Fruit fly (Drosophila melanogaster) whole organism, embryonic: Measurements from ENCODE around the gene CG43750.

Experiments
- Aef1 ChIP-seq: fragments of 200-800 bp; sonication (Bioruptor generic); IDR thresholded peaks from 3 replicates; pipeline ENCODE4 v1.3.6; 2022; ENCODE audit warnings: missing biosample characterization, missing genetic modification characterization
- Atf3 ChIP-seq: fragments of 200-800 bp; sonication (Bioruptor generic); optimal IDR thresholded peaks from 3 replicates; lab custom pipeline; 2016; ENCODE audit warnings: missing biosample characterization, missing genetic modification characterization
- CG11093 ChIP-seq: fragments of 200-800 bp; sonication (Bioruptor generic); IDR thresholded peaks from 3 replicates; pipeline ENCODE4 v1.3.6; 2022; ENCODE audit warnings: missing biosample characterization, missing genetic modification characterization
- CG11456 ChIP-seq: fragments of 200-800 bp; sonication (Bioruptor generic); IDR thresholded peaks from 3 replicates; pipeline ENCODE4 v1.3.6; 2022; ENCODE audit warnings: missing biosample characterization, missing genetic modification characterization
- CG12155 ChIP-seq: fragments of 200-800 bp; sonication (Bioruptor generic); optimal IDR thresholded peaks from 3 replicates; lab custom pipeline; 2016; ENCODE audit warnings: missing biosample characterization, missing genetic modification characterization
- CG12391 ChIP-seq: fragments of 200-800 bp; sonication (Bioruptor generic); optimal IDR thresholded peaks from 3 replicates; lab custom pipeline; 2018; ENCODE audit warnings: missing biosample characterization, mild to moderate bottlenecking, missing genetic modification characterization, moderate library complexity
- CG14965 ChIP-seq: fragments of 200-800 bp; sonication (Bioruptor generic); optimal IDR thresholded peaks from 2 replicates; lab custom pipeline; 2016; ENCODE audit warnings: missing biosample characterization, missing genetic modification characterization, borderline replicate concordance
- CG15073 ChIP-seq: fragments of 200-800 bp; sonication (Bioruptor generic); optimal IDR thresholded peaks from 2 replicates; lab custom pipeline; 2016; ENCODE audit warnings: missing biosample characterization, missing genetic modification characterization
- CG15269 ChIP-seq: fragments of 200-800 bp; sonication (Bioruptor generic); optimal IDR thresholded peaks from 2 replicates; lab custom pipeline; 2018; ENCODE audit warnings: missing biosample characterization, mild to moderate bottlenecking, missing genetic modification characterization, moderate library complexity
- CG17912 ChIP-seq: fragments of 200-800 bp; sonication (Bioruptor generic); optimal IDR thresholded peaks from 2 replicates; lab custom pipeline; 2018; ENCODE audit warnings: missing biosample characterization, mild to moderate bottlenecking, missing genetic modification characterization
- CG18011 ChIP-seq: fragments of 200-800 bp; sonication (Bioruptor generic); optimal IDR thresholded peaks from 2 replicates; lab custom pipeline; 2017; ENCODE audit warnings: missing biosample characterization, missing genetic modification characterization, mild to moderate bottlenecking, moderate library complexity, missing genotype
- CG32772 ChIP-seq: fragments of 200-800 bp; sonication (Bioruptor generic); IDR thresholded peaks from 2 replicates; pipeline ENCODE4 v1.3.6; 2022; ENCODE audit warnings: missing biosample characterization, missing genetic modification characterization
- CG33213 ChIP-seq: fragments of 200-800 bp; sonication (Bioruptor generic); optimal IDR thresholded peaks from 3 replicates; lab custom pipeline; 2016; ENCODE audit warnings: missing biosample characterization, missing genetic modification characterization
- CG4360 ChIP-seq: fragments of 200-800 bp; sonication (Bioruptor generic); IDR thresholded peaks from 2 replicates; pipeline ENCODE4 v1.3.6; 2022; ENCODE audit warnings: missing biosample characterization, missing genetic modification characterization
- CG6254 ChIP-seq: fragments of 200-800 bp; sonication (Bioruptor generic); optimal IDR thresholded peaks from 3 replicates; lab custom pipeline; 2017; ENCODE audit warnings: mild to moderate bottlenecking, missing biosample characterization, missing genetic modification reagents, missing genetic modification characterization
- CG6765 ChIP-seq: fragments of 200-800 bp; sonication (Bioruptor generic); optimal IDR thresholded peaks from 3 replicates; lab custom pipeline; 2017; ENCODE audit warnings: missing biosample characterization, mild to moderate bottlenecking, missing genetic modification characterization
- CG6813 ChIP-seq: fragments of 200-800 bp; sonication (Bioruptor generic); optimal IDR thresholded peaks from 2 replicates; lab custom pipeline; 2017; ENCODE audit warnings: missing biosample characterization, missing genetic modification characterization, mild to moderate bottlenecking, moderate library complexity, missing genetic modification reagents
- CG7786 ChIP-seq: fragments of 200-800 bp; sonication (Bioruptor generic); optimal IDR thresholded peaks from 2 replicates; lab custom pipeline; 2016; ENCODE audit warnings: missing biosample characterization, missing genetic modification characterization
- CG9727 ChIP-seq: fragments of 200-800 bp; sonication (Bioruptor generic); optimal IDR thresholded peaks from 3 replicates; lab custom pipeline; 2017; ENCODE audit warnings: missing biosample characterization, mild to moderate bottlenecking, missing genetic modification characterization
- CG9876 ChIP-seq: fragments of 200-800 bp; sonication (Bioruptor generic); optimal IDR thresholded peaks from 2 replicates; lab custom pipeline; 2016; ENCODE audit warnings: missing biosample characterization, missing genetic modification characterization
- Dbx ChIP-seq: fragments of 200-800 bp; sonication (Bioruptor generic); IDR thresholded peaks from 3 replicates; pipeline ENCODE4 v1.3.6; 2022; ENCODE audit warnings: missing biosample characterization, missing genetic modification characterization
- Elba2 ChIP-seq: fragments of 200-800 bp; sonication (Bioruptor generic); optimal IDR thresholded peaks from 3 replicates; lab custom pipeline; 2016; ENCODE audit warnings: missing biosample characterization, missing genetic modification characterization
- HLH54F ChIP-seq: fragments of 200-800 bp; sonication (Bioruptor generic); optimal IDR thresholded peaks from 3 replicates; lab custom pipeline; 2016; ENCODE audit warnings: missing biosample characterization, missing genetic modification characterization
- Hey ChIP-seq: fragments of 200-800 bp; sonication (Bioruptor generic); optimal IDR thresholded peaks from 3 replicates; lab custom pipeline; 2018; ENCODE audit warnings: missing biosample characterization, mild to moderate bottlenecking, missing genetic modification characterization
- HmgD ChIP-seq: fragments of 200-800 bp; sonication (Bioruptor generic); optimal IDR thresholded peaks from 3 replicates; lab custom pipeline; 2016; ENCODE audit warnings: missing biosample characterization, missing genetic modification characterization
- Nf-YC ChIP-seq: fragments of 200-800 bp; optimal IDR thresholded peaks from 3 replicates; lab custom pipeline; 2019; ENCODE audit warnings: missing biosample characterization, mild to moderate bottlenecking, missing genetic modification characterization, moderate library complexity
- Sry-β ChIP-seq: fragments of 200-800 bp; sonication (Bioruptor generic); optimal IDR thresholded peaks from 2 replicates; lab custom pipeline; 2018; ENCODE audit warnings: missing biosample characterization, mild to moderate bottlenecking, missing genetic modification characterization, moderate library complexity
- Tbp ChIP-seq: fragments of >200 bp; optimal IDR thresholded peaks from 2 replicates; lab custom pipeline; 2018; ENCODE audit warnings: missing biosample characterization, missing genetic modification characterization
- amos ChIP-seq: fragments of 200-800 bp; sonication (Bioruptor generic); IDR thresholded peaks from 2 replicates; pipeline ENCODE4 v1.3.6; 2022; ENCODE audit warnings: missing biosample characterization, missing genetic modification characterization; ENCODE audit not compliant: partially characterized antibody
- az2 ChIP-seq: fragments of 200-800 bp; sonication (Bioruptor generic); optimal IDR thresholded peaks from 3 replicates; lab custom pipeline; 2016; ENCODE audit warnings: missing biosample characterization, missing genetic modification characterization
- bigmax ChIP-seq: fragments of 200-800 bp; sonication (Bioruptor generic); optimal IDR thresholded peaks from 2 replicates; lab custom pipeline; 2018; ENCODE audit warnings: missing biosample characterization, mild to moderate bottlenecking, missing genetic modification characterization
- cato ChIP-seq: fragments of 200-800 bp; sonication (Bioruptor generic); optimal IDR thresholded peaks from 2 replicates; lab custom pipeline; 2016; ENCODE audit warnings: missing biosample characterization, missing genetic modification characterization, borderline replicate concordance
- chif ChIP-seq, 2 experiments: fragments of 200-800 bp; sonication (Bioruptor generic); optimal IDR thresholded peaks; 3 replicates each; lab custom pipeline; 2016; ENCODE audit warnings: missing biosample characterization in 2 of 2, missing genetic modification characterization in 2 of 2
- dm ChIP-seq: fragments of 200-800 bp; sonication (Bioruptor generic); optimal IDR thresholded peaks from 3 replicates; lab custom pipeline; 2016; ENCODE audit warnings: missing biosample characterization, missing genetic modification characterization
- exex ChIP-seq: fragments of 200-800 bp; sonication (Bioruptor generic); optimal IDR thresholded peaks from 4 replicates; lab custom pipeline; 2018; ENCODE audit warnings: missing biosample characterization, mild to moderate bottlenecking, missing genetic modification characterization, moderate library complexity
- fd102C ChIP-seq: fragments of 200-800 bp; sonication (Bioruptor generic); optimal IDR thresholded peaks from 2 replicates; lab custom pipeline; 2018; ENCODE audit warnings: missing biosample characterization, mild to moderate bottlenecking, missing genetic modification characterization, moderate library complexity
- ind ChIP-seq: fragments of 200-800 bp; sonication (Bioruptor generic); optimal IDR thresholded peaks from 3 replicates; lab custom pipeline; 2016; ENCODE audit warnings: missing biosample characterization, missing genetic modification characterization
- mirr ChIP-seq: fragments of 200-800 bp; sonication (Bioruptor generic); optimal IDR thresholded peaks from 3 replicates; lab custom pipeline; 2018; ENCODE audit warnings: missing biosample characterization, mild to moderate bottlenecking, missing genetic modification characterization
- mld ChIP-seq: fragments of 200-800 bp; sonication (Bioruptor generic); IDR thresholded peaks from 3 replicates; pipeline ENCODE4 v1.3.6; 2022; ENCODE audit warnings: missing biosample characterization, missing genetic modification characterization; ENCODE audit not compliant: partially characterized antibody
- otp ChIP-seq: fragments of 200-800 bp; sonication (Bioruptor generic); IDR thresholded peaks from 3 replicates; pipeline ENCODE4, ENCODE4 v1.3.6; 2022; ENCODE audit warnings: missing biosample characterization, missing genetic modification characterization
- pzg ChIP-seq: fragments of 200-800 bp; sonication (Bioruptor generic); optimal IDR thresholded peaks from 3 replicates; lab custom pipeline; 2018; ENCODE audit warnings: missing biosample characterization, mild to moderate bottlenecking, missing genetic modification characterization, moderate library complexity
- seq ChIP-seq: fragments of 200-800 bp; sonication (Bioruptor generic); IDR thresholded peaks from 2 replicates; pipeline ENCODE4 v1.3.6; 2022; ENCODE audit warnings: missing biosample characterization, missing genetic modification characterization
- shn ChIP-seq: fragments of 200-800 bp; sonication (Bioruptor generic); optimal IDR thresholded peaks from 3 replicates; lab custom pipeline; 2016; ENCODE audit warnings: missing biosample characterization, missing genetic modification characterization
- ssp ChIP-seq: fragments of 200-800 bp; sonication (Bioruptor generic); IDR thresholded peaks from 2 replicates; pipeline ENCODE4 v1.3.6; 2022; ENCODE audit warnings: missing biosample characterization, missing genetic modification characterization
- tap ChIP-seq: fragments of 200-800 bp; optimal IDR thresholded peaks from 3 replicates; lab custom pipeline; 2019; ENCODE audit warnings: missing biosample characterization, mild to moderate bottlenecking, missing genetic modification characterization, moderate library complexity
- trem ChIP-seq: fragments of 200-800 bp; optimal IDR thresholded peaks from 3 replicates; lab custom pipeline; 2019; ENCODE audit warnings: missing biosample characterization, mild to moderate bottlenecking, missing genetic modification characterization, moderate library complexity
- ttk ChIP-seq: fragments of 200-800 bp; sonication (Bioruptor generic); IDR thresholded peaks from 2 replicates; pipeline ENCODE4 v2.1.2; 2022; ENCODE audit warnings: missing biosample characterization, missing genetic modification characterization
- tx ChIP-seq: fragments of 200-800 bp; sonication (Bioruptor generic); optimal IDR thresholded peaks from 2 replicates; lab custom pipeline; 2016; ENCODE audit warnings: missing biosample characterization, missing genetic modification characterization
- wor ChIP-seq: fragments of 200-800 bp; sonication (Bioruptor generic); IDR thresholded peaks from 2 replicates; pipeline ENCODE4 v1.3.6; 2022; ENCODE audit warnings: missing biosample characterization, missing genetic modification characterization

The CG43750 gene

dm6 chr2L:2375655-2376417 is 14.7 kb downstream of the CG43750 start, which contains the start of gene Atxn7 (continued):
- peak; percentile 56; the same call in 2 of the 3 replicates for TF ChIP-seq Dbx
- peak; percentile 67 for TF ChIP-seq mirr (GFP tag; lab: Kevin White, UChicago)
- peak; percentile 53 for TF ChIP-seq exex
- no peak for TF ChIP-seq CG14965
- peak; percentile 21 for TF ChIP-seq tx (GFP tag; lab: Kevin White, UChicago)
- peak; percentile 53; the same call in 1 of the 2 replicates for TF ChIP-seq seq
- TF ChIP-seq HmgD (GFP tag; lab: Kevin White, UChicago) = peak; percentile 54
- peak; percentile 56 for TF ChIP-seq CG6765
- TF ChIP-seq otp (GFP tag; lab: Robert Waterston, UW) = peak; percentile 75; the same call in 2 of the 3 replicates
- TF ChIP-seq CG15073 = no peak
- TF ChIP-seq Hey (tag; lab: Kevin White, UChicago) = peak; percentile 47
- peak; percentile 50 for TF ChIP-seq bigmax
- TF ChIP-seq HLH54F (GFP tag; lab: Kevin White, UChicago) = peak; percentile 31
- TF ChIP-seq Atf3 (GFP tag; lab: Kevin White, UChicago) = no peak
- TF ChIP-seq shn (GFP tag; lab: Kevin White, UChicago) = peak; percentile 50
- TF ChIP-seq CG11456 (GFP tag; lab: Robert Waterston, UW) = peak; percentile 81; the same call in 2 of the 3 replicates
- TF ChIP-seq Aef1 (GFP tag; lab: Robert Waterston, UW) = peak; percentile 80
- TF ChIP-seq fd102C (GFP tag; lab: Kevin White, UChicago) = peak; percentile 28
- TF ChIP-seq cato (GFP tag; lab: Kevin White, UChicago) = no peak
- TF ChIP-seq CG4360 = peak; percentile 48; the same call in 1 of the 2 replicates
- no peak for TF ChIP-seq ind (GFP tag; lab: Kevin White, UChicago)
- peak; percentile 30; the same call in 1 of the 2 replicates for TF ChIP-seq CG32772 (GFP tag; lab: Robert Waterston, UW)
- TF ChIP-seq pzg (GFP tag; lab: Kevin White, UChicago) = peak; percentile 64
- no peak; the same call in 1 of the 2 replicates for TF ChIP-seq ssp (GFP tag; lab: Robert Waterston, UW)
- TF ChIP-seq Elba2 (GFP tag; lab: Kevin White, UChicago) = no peak
- peak; percentile 98 for TF ChIP-seq amos (GFP tag; lab: Robert Waterston, UW)
- no peak for TF ChIP-seq CG11093
- TF ChIP-seq mld = peak; percentile 79; the same call in 2 of the 3 replicates
- peak; percentile 24 for TF ChIP-seq az2 (GFP tag; lab: Kevin White, UChicago)
- TF ChIP-seq wor (GFP tag; lab: Robert Waterston, UW) = 0 out of 2 replicates have a peak, but pooled peaks have one; percentile 22
- TF ChIP-seq Nf-YC = peak; percentile 42
- TF ChIP-seq CG12391 (tag; lab: Kevin White, UChicago) = peak; percentile 76
- peak; percentile 70 for TF ChIP-seq ttk
- peak; percentile 67 for TF ChIP-seq CG18011
- TF ChIP-seq chif (GFP tag; optimal IDR thresholded peaks at IDR 0.05; lab: Kevin White, UChicago) = peak; percentile 37 to 52
- TF ChIP-seq CG6813 = peak; percentile 38
- TF ChIP-seq CG15269 = peak; percentile 65
- TF ChIP-seq CG12155 (GFP tag; lab: Kevin White, UChicago) = peak; percentile 99
- peak; percentile 42 for TF ChIP-seq CG9876 (GFP tag; lab: Kevin White, UChicago)
- peak; percentile 77 for TF ChIP-seq trem (tag; lab: Kevin White, UChicago)
- TF ChIP-seq Sry-β (GFP tag; lab: Kevin White, UChicago) = peak; percentile 28
- peak; percentile 50 for TF ChIP-seq CG6254
- TF ChIP-seq CG7786 = peak; percentile 24
- peak; percentile 69 for TF ChIP-seq dm (GFP tag; lab: Kevin White, UChicago)
- TF ChIP-seq CG17912 = peak; percentile 89
- peak; percentile 83 for TF ChIP-seq CG33213 (GFP tag; lab: Kevin White, UChicago)
- peak; percentile 43 for TF ChIP-seq tap
- peak; percentile 77 for TF ChIP-seq CG9727 (GFP tag; lab: Kevin White, UChicago)
- no peak for TF ChIP-seq Tbp (GFP tag; lab: Kevin White, UChicago)
